Worm (Caenorhabditis elegans): ENCODE results near the gene btf-1.

ce11 chrII:13165683-13166259 lies 34.2 kb upstream of the btf-1 start, which contains the start of gene moe-3:
- TF ChIP-seq nfya-1 (tag; optimal IDR thresholded peaks at IDR 0.05; ENCODE audit: borderline replicate concordance, insufficient read depth) (no peak), let-526 (GFP tag; IDR thresholded peaks at IDR 0.05) (no peak), D2030.7 (GFP tag; IDR thresholded peaks at IDR 0.05) (no peak), let-607 (tag; optimal IDR thresholded peaks at IDR 0.05) (no peak), hlh-26 (GFP tag; conservative IDR thresholded peaks at IDR 0.05) (no peak)
